Worm (Caenorhabditis elegans) whole organism, L4 larva: ENCODE data around the gene R08D7.5.

ENCODE experiments used
- D1046.2 ChIP-seq: fragments of 200-800 bp; sonication (Bioruptor generic); IDR thresholded peaks from 2 replicates; pipeline ENCODE4 v1.3.6; 2022; ENCODE audit warnings: missing genetic modification characterization, missing compliant biosample characterization
- F26F4.8 ChIP-seq: fragments of 200-800 bp; sonication (Bioruptor generic); conservative IDR thresholded peaks from 2 replicates; pipeline ENCODE4 v1.3.6; 2022; ENCODE audit warnings: missing genetic modification characterization, missing compliant biosample characterization
- F37D6.2 ChIP-seq: sonication (generic microtip); optimal IDR thresholded peaks from 2 replicates; lab custom pipeline; 2016; ENCODE audit warnings: mild to moderate bottlenecking, missing genetic modification characterization, missing compliant biosample characterization
- Y48G9A.11 ChIP-seq: fragments of 200-800 bp; sonication (Bioruptor generic); IDR thresholded peaks from 2 replicates; pipeline ENCODE4 v1.3.6; 2022; ENCODE audit warnings: missing genetic modification reagents, missing genetic modification characterization, missing compliant biosample characterization
- Y75B8A.6 ChIP-seq: fragments of 200-800 bp; sonication (Bioruptor generic); IDR thresholded peaks from 2 replicates; pipeline ENCODE4 v1.3.6; 2022; ENCODE audit warnings: missing genetic modification reagents, missing genetic modification characterization, missing compliant biosample characterization
- ZK546.5 ChIP-seq, 2 experiments: sonication (generic microtip); optimal IDR thresholded peaks; 2 replicates each; lab custom pipeline; 2017; ENCODE audit warnings: missing biosample characterization in 2 of 2, missing genetic modification characterization in 2 of 2
- aha-1 ChIP-seq: fragments of 150-350 bp; peaks from one replicate; lab custom pipeline; 2014; ENCODE audit warnings: missing biosample characterization, missing genetic modification characterization
- aly-2 ChIP-seq: sonication (generic microtip); optimal IDR thresholded peaks from 2 replicates; lab custom pipeline; 2018; ENCODE audit warnings: missing biosample characterization, missing genetic modification characterization
- ceh-20 ChIP-seq: fragments of 200-800 bp; sonication (Bioruptor generic); IDR thresholded peaks from 2 replicates; pipeline ENCODE4 v1.3.6; 2022; ENCODE audit warnings: missing genetic modification reagents, missing genetic modification characterization, missing compliant biosample characterization
- daf-12 ChIP-seq: fragments of 150-350 bp; optimal IDR thresholded peaks from 2 replicates; lab custom pipeline; 2014; ENCODE audit warnings: missing biosample characterization, missing genetic modification reagents, missing genetic modification characterization
- daf-8 ChIP-seq: fragments of 200-800 bp; sonication (Bioruptor generic); IDR thresholded peaks from 2 replicates; pipeline ENCODE4 v1.3.6; 2022; ENCODE audit warnings: missing genetic modification characterization, missing compliant biosample characterization
- dmd-6 ChIP-seq: fragments of 200-800 bp; sonication (Bioruptor generic); IDR thresholded peaks from 2 replicates; pipeline ENCODE4 v1.3.6; 2022; ENCODE audit warnings: missing genetic modification reagents, missing genetic modification characterization, missing compliant biosample characterization
- dmd-9 ChIP-seq: fragments of 200-800 bp; sonication (Bioruptor generic); IDR thresholded peaks from 2 replicates; pipeline ENCODE4 v1.3.6; 2022; ENCODE audit warnings: missing genetic modification reagents, missing genetic modification characterization, missing compliant biosample characterization
- dpl-1 ChIP-seq: fragments of 150-350 bp; optimal IDR thresholded peaks from 2 replicates; lab custom pipeline; 2014; ENCODE audit warnings: missing biosample characterization, missing genetic modification reagents, missing genetic modification characterization
- dve-1 ChIP-seq: sonication (generic microtip); optimal IDR thresholded peaks from 2 replicates; lab custom pipeline; 2017; ENCODE audit warnings: antibody characterized with exemption, mild to moderate bottlenecking, missing genetic modification characterization, missing compliant biosample characterization; ENCODE audit not compliant: insufficient read depth
- egl-27 ChIP-seq: sonication (generic microtip); optimal IDR thresholded peaks from 3 replicates; lab custom pipeline; 2017; ENCODE audit warnings: missing biosample characterization, missing genetic modification reagents, missing genetic modification characterization
- fkh-10 ChIP-seq: fragments of 150-350 bp; optimal IDR thresholded peaks from 2 replicates; lab custom pipeline; 2014; ENCODE audit warnings: missing biosample characterization, missing genetic modification reagents, missing genetic modification characterization
- gei-8 ChIP-seq: fragments of 200-800 bp; sonication (Bioruptor generic); optimal IDR thresholded peaks from 2 replicates; lab custom pipeline; 2018; ENCODE audit warnings: mild to moderate bottlenecking, missing genetic modification characterization, missing compliant biosample characterization
- hif-1 ChIP-seq, 2 experiments: sonication (generic microtip); optimal IDR thresholded peaks; 2 replicates each; lab custom pipeline; 2016 to 2017; ENCODE audit warnings: missing compliant biosample characterization in 2 of 2, missing genetic modification characterization in 2 of 2, missing genetic modification reagents in 2 of 2, missing genotype in 2 of 2, mild to moderate bottlenecking in 1 of 2
- hlh-11 ChIP-seq: fragments of 200-800 bp; sonication (Bioruptor generic); optimal IDR thresholded peaks from 2 replicates; lab custom pipeline; 2018; ENCODE audit warnings: mild to moderate bottlenecking, missing genetic modification characterization, missing compliant biosample characterization
- hlh-30 ChIP-seq: sonication (generic microtip); optimal IDR thresholded peaks from 2 replicates; lab custom pipeline; 2017; ENCODE audit warnings: antibody characterized with exemption, mild to moderate bottlenecking, missing genetic modification characterization, missing compliant biosample characterization; ENCODE audit not compliant: insufficient read depth
- lim-7 ChIP-seq: fragments of 200-800 bp; sonication (Bioruptor generic); IDR thresholded peaks from 2 replicates; pipeline ENCODE4 v1.3.6; 2022; ENCODE audit warnings: missing genetic modification characterization, missing compliant biosample characterization
- lin-1 ChIP-seq: fragments of 200-800 bp; sonication (Bioruptor generic); IDR thresholded peaks from 2 replicates; pipeline ENCODE4 v1.3.6; 2022; ENCODE audit warnings: missing genetic modification reagents, missing genetic modification characterization, missing compliant biosample characterization
- lin-38 ChIP-seq: fragments of 200-800 bp; sonication (Bioruptor generic); IDR thresholded peaks from 2 replicates; pipeline ENCODE4 v1.3.6; 2022; ENCODE audit warnings: missing genetic modification reagents, missing genetic modification characterization, missing compliant biosample characterization
- lin-39 ChIP-seq: fragments of 150-350 bp; optimal IDR thresholded peaks from 2 replicates; lab custom pipeline; 2014; ENCODE audit warnings: missing biosample characterization, missing genetic modification reagents, missing genetic modification characterization
- madf-9 ChIP-seq: fragments of 200-800 bp; sonication (Bioruptor generic); conservative IDR thresholded peaks from 2 replicates; pipeline ENCODE4 v1.3.6; 2022; ENCODE audit warnings: missing genetic modification reagents, missing genetic modification characterization, missing compliant biosample characterization
- mdl-1 ChIP-seq, 2 experiments: fragments of 150-350 bp in 1 of 2; sonication (generic microtip) in 1 of 2; optimal IDR thresholded peaks; 2 replicates each; lab custom pipeline; 2014 to 2017; ENCODE audit warnings: missing biosample characterization in 2 of 2, missing genetic modification characterization in 2 of 2
- mdt-29 ChIP-seq: fragments of 200-800 bp; sonication (Bioruptor generic); IDR thresholded peaks from 2 replicates; pipeline ENCODE4 v1.3.6; 2022; ENCODE audit warnings: missing genetic modification reagents, missing genetic modification characterization, missing compliant biosample characterization
- mep-1 ChIP-seq: fragments of 150-350 bp; sonication (generic microtip); optimal IDR thresholded peaks from 3 replicates; lab custom pipeline; 2014; ENCODE audit warnings: missing biosample characterization, missing genetic modification characterization
- mes-2 ChIP-seq: sonication (generic microtip); optimal IDR thresholded peaks from 2 replicates; lab custom pipeline; 2016; ENCODE audit warnings: missing genotype, mild to moderate bottlenecking, missing genetic modification characterization, missing compliant biosample characterization; ENCODE audit not compliant: poor library complexity, severe bottlenecking
- mxl-2 ChIP-seq: fragments of 200-800 bp; sonication (Bioruptor generic); conservative IDR thresholded peaks from 2 replicates; pipeline ENCODE4 v1.3.6; 2022; ENCODE audit warnings: missing genetic modification reagents, missing genetic modification characterization, missing compliant biosample characterization
- mxl-3 ChIP-seq: fragments of 200-800 bp; sonication (Bioruptor generic); optimal IDR thresholded peaks from 2 replicates; lab custom pipeline; 2018; ENCODE audit warnings: mild to moderate bottlenecking, missing genetic modification characterization, missing compliant biosample characterization
- nhr-10 ChIP-seq: fragments of 150-350 bp; optimal IDR thresholded peaks from 2 replicates; lab custom pipeline; 2014; ENCODE audit warnings: missing biosample characterization, missing genetic modification characterization
- nhr-28 ChIP-seq: fragments of 150-350 bp; optimal IDR thresholded peaks from 2 replicates; lab custom pipeline; 2014; ENCODE audit warnings: missing biosample characterization, missing genetic modification characterization
- nhr-42 ChIP-seq: fragments of 200-800 bp; sonication (Bioruptor generic); IDR thresholded peaks from 2 replicates; pipeline ENCODE4 v1.3.6; 2022; ENCODE audit warnings: missing genetic modification characterization, missing compliant biosample characterization
- nhr-48 ChIP-seq: sonication (generic microtip); optimal IDR thresholded peaks from 2 replicates; lab custom pipeline; 2016; ENCODE audit warnings: mild to moderate bottlenecking, missing genetic modification characterization, missing compliant biosample characterization
- pha-4 ChIP-seq, 2 experiments: fragments of 150-350 bp in 1 of 2; fragments of 200-800 bp in 1 of 2; sonication (Bioruptor generic) in 1 of 2; IDR thresholded peaks in 1 of 2; optimal IDR thresholded peaks in 1 of 2; 2 replicates each; pipeline versions ENCODE4 v1.3.6 to Lab custom; 2014 to 2022; ENCODE audit warnings: missing genetic modification characterization in 2 of 2, missing genetic modification reagents in 2 of 2, missing biosample characterization in 1 of 2, missing compliant biosample characterization in 1 of 2
- php-3 ChIP-seq: fragments of 200-800 bp; sonication (Bioruptor generic); IDR thresholded peaks from 2 replicates; pipeline ENCODE4 v1.3.6; 2022; ENCODE audit warnings: missing genetic modification reagents, missing genetic modification characterization, missing compliant biosample characterization
- pqm-1 ChIP-seq: sonication (generic microtip); optimal IDR thresholded peaks from 2 replicates; lab custom pipeline; 2017; ENCODE audit warnings: missing biosample characterization, missing genetic modification characterization
- rbr-2 ChIP-seq: sonication (generic microtip); optimal IDR thresholded peaks from 2 replicates; lab custom pipeline; 2016; ENCODE audit warnings: missing genotype, missing genetic modification characterization, missing compliant biosample characterization
- saeg-2 ChIP-seq: fragments of 200-800 bp; sonication (Bioruptor generic); IDR thresholded peaks from 2 replicates; pipeline ENCODE4 v1.3.6; 2022; ENCODE audit warnings: missing genetic modification reagents, missing genetic modification characterization, missing compliant biosample characterization
- skn-1 ChIP-seq: fragments of 150-350 bp; optimal IDR thresholded peaks from 2 replicates; lab custom pipeline; 2014; ENCODE audit warnings: missing biosample characterization, missing genetic modification characterization
- snpc-4 ChIP-seq: fragments of 150-350 bp; optimal IDR thresholded peaks from 2 replicates; lab custom pipeline; 2014; ENCODE audit warnings: missing biosample characterization, missing genetic modification characterization
- spr-3 ChIP-seq: fragments of 200-800 bp; sonication (Bioruptor generic); optimal IDR thresholded peaks from 2 replicates; lab custom pipeline; 2018; ENCODE audit warnings: mild to moderate bottlenecking, missing genetic modification characterization, missing compliant biosample characterization
- unc-130 ChIP-seq: sonication (generic microtip); optimal IDR thresholded peaks from 2 replicates; lab custom pipeline; 2016; ENCODE audit warnings: missing genetic modification reagents, missing genetic modification characterization, missing compliant biosample characterization
- vab-7 ChIP-seq: fragments of 200-800 bp; sonication (Bioruptor generic); IDR thresholded peaks from 2 replicates; pipeline ENCODE4 v1.3.6; 2022; ENCODE audit warnings: missing genetic modification reagents, missing genetic modification characterization, missing compliant biosample characterization
- zag-1 ChIP-seq: fragments of 150-350 bp; optimal IDR thresholded peaks from 2 replicates; lab custom pipeline; 2014; ENCODE audit warnings: missing biosample characterization, missing genetic modification characterization
- zfp-2 ChIP-seq: sonication (generic microtip); optimal IDR thresholded peaks from 2 replicates; lab custom pipeline; 2016; ENCODE audit warnings: mild to moderate bottlenecking, missing genetic modification characterization, missing compliant biosample characterization
- zip-11 ChIP-seq: fragments of 200-800 bp; sonication (Bioruptor generic); IDR thresholded peaks from 2 replicates; pipeline ENCODE4 v1.3.6; 2022; ENCODE audit warnings: missing genetic modification characterization, missing compliant biosample characterization

Gene R08D7.5

ce11 chrIII:8978512-8979352 lies 4.8 kb downstream of the R08D7.5 start:
- TF ChIP-seq zip-11 (GFP tag; lab: Robert Waterston, UW) (no peak), saeg-2 (GFP tag; lab: Robert Waterston, UW) (peak; percentile 53; the same call in 1 of the 2 replicates), F37D6.2 (tag; lab: Kevin White, UChicago) (no peak), nhr-42 (GFP tag; lab: Robert Waterston, UW) (no peak), nhr-10 (no peak), D1046.2 (GFP tag; lab: Robert Waterston, UW) (no peak), vab-7 (no peak), ceh-20 (GFP tag; lab: Robert Waterston, UW) (0 out of 2 replicates have a peak, but pooled peaks have one; percentile 28), php-3 (GFP tag; lab: Robert Waterston, UW) (no peak), ZK546.5 (tag; optimal IDR thresholded peaks at IDR 0.05; lab: Kevin White, UChicago) (no peak), dpl-1 (no peak), lin-39 (tag; lab: Kevin White, UChicago) (no peak), mep-1 (tag; lab: Kevin White, UChicago) (no peak), mdl-1 (tag; optimal IDR thresholded peaks at IDR 0.05; lab: Kevin White, UChicago) (no peak), mes-2 (no peak), rbr-2 (tag; lab: Kevin White, UChicago) (no peak), skn-1 (tag; lab: Kevin White, UChicago) (no peak), aha-1 (tag; lab: Kevin White, UChicago) (peak; percentile 58), unc-130 (GFP tag; lab: Kevin White, UChicago) (no peak), hlh-30 (tag; lab: Kevin White, UChicago) (peak; percentile 29), lin-1 (GFP tag; lab: Robert Waterston, UW) (no peak), dmd-6 (0 out of 2 replicates have a peak, but pooled peaks have one; percentile 26), mxl-3 (no peak), zag-1 (tag; lab: Kevin White, UChicago) (no peak), daf-12 (tag; lab: Kevin White, UChicago) (no peak), nhr-48 (tag; lab: Kevin White, UChicago) (no peak), daf-8 (GFP tag; lab: Robert Waterston, UW) (no peak), madf-9 (GFP tag; lab: Robert Waterston, UW) (no peak), mdt-29 (GFP tag; lab: Robert Waterston, UW) (0 out of 2 replicates have a peak, but pooled peaks have one; percentile 36), Y48G9A.11 (GFP tag; lab: Robert Waterston, UW) (no peak), egl-27 (tag; lab: Kevin White, UChicago) (no peak), snpc-4 (no peak), lim-7 (0 out of 2 replicates have a peak, but pooled peaks have one; percentile 5), zfp-2 (tag; lab: Kevin White, UChicago) (no peak), aly-2 (tag; lab: Kevin White, UChicago) (no peak), dmd-9 (GFP tag; lab: Robert Waterston, UW) (peak; percentile 27; the same call in 1 of the 2 replicates), hlh-11 (tag; lab: Kevin White, UChicago) (peak; percentile 29), pha-4 (GFP tag; IDR thresholded peaks at IDR 0.05; lab: Robert Waterston, UW) (no peak), pha-4 (tag; optimal IDR thresholded peaks at IDR 0.05; lab: Kevin White, UChicago) (no peak), F26F4.8 (GFP tag; lab: Robert Waterston, UW) (no peak), nhr-28 (tag; lab: Kevin White, UChicago) (no peak), mxl-2 (no peak), Y75B8A.6 (GFP tag; lab: Robert Waterston, UW) (0 out of 2 replicates have a peak, but pooled peaks have one; percentile 2), fkh-10 (GFP tag; lab: Kevin White, UChicago) (no peak), spr-3 (GFP tag; lab: Kevin White, UChicago) (peak; percentile 19), dve-1 (tag; lab: Kevin White, UChicago) (peak; percentile 32), hif-1 (tag; optimal IDR thresholded peaks at IDR 0.05; lab: Kevin White, UChicago) (no peak), gei-8 (GFP tag; lab: Kevin White, UChicago) (no peak), lin-38 (GFP tag; lab: Robert Waterston, UW) (no peak), pqm-1 (tag; lab: Kevin White, UChicago) (no peak)
